Fruit fly (Drosophila melanogaster): ENCODE data around the gene gcm2.

The gcm2 gene

dm6 chr2L:9570673-9571193 is 37.6 kb upstream of the gcm2 start (continued):
- TF ChIP-seq bsh (GFP tag; optimal IDR thresholded peaks at IDR 0.05), result peak in 1 of 2 experiments; percentile 39
- no peak for TF ChIP-seq CG6689 (GFP tag; IDR thresholded peaks at IDR 0.05)
- TF ChIP-seq yki (optimal IDR thresholded peaks at IDR 0.05), result no peak
- TF ChIP-seq run (tag; optimal IDR thresholded peaks at IDR 0.05), result no peak
- TF ChIP-seq Mad (GFP tag; optimal IDR thresholded peaks at IDR 0.05), result peak; percentile 12
- TF ChIP-seq BtbVII (GFP tag; optimal IDR thresholded peaks at IDR 0.05), result peak; percentile 49
- no peak for TF ChIP-seq CG4617 (GFP tag; optimal IDR thresholded peaks at IDR 0.05; ENCODE audit: borderline replicate concordance)
- TF ChIP-seq CG3726 (GFP tag; IDR thresholded peaks at IDR 0.05), result no peak
- no peak for TF ChIP-seq crol (GFP tag; IDR thresholded peaks at IDR 0.05)
- 0 out of 2 replicates have a peak, but pooled peaks have one; percentile 17 for TF ChIP-seq E2f2 (GFP tag; IDR thresholded peaks at IDR 0.05)
- TF ChIP-seq CG16815 (GFP tag; optimal IDR thresholded peaks at IDR 0.05), result no peak
- no peak for TF ChIP-seq Atf3 (GFP tag; optimal IDR thresholded peaks at IDR 0.05)
- TF ChIP-seq vvl (GFP tag; IDR thresholded peaks at IDR 0.05), result no peak
- TF ChIP-seq lilli (GFP tag; optimal IDR thresholded peaks at IDR 0.05), result no peak
- TF ChIP-seq B-H2 (GFP tag; optimal IDR thresholded peaks at IDR 0.05), result peak; percentile 5
- TF ChIP-seq Nf-YC (tag; optimal IDR thresholded peaks at IDR 0.05), result peak; percentile 7
- no peak for TF ChIP-seq CG3847 (GFP tag; IDR thresholded peaks at IDR 0.05)
- TF ChIP-seq ash1 (GFP tag; optimal IDR thresholded peaks at IDR 0.05), result no peak
- peak; percentile 21; the same call in 1 of the 3 replicates for TF ChIP-seq Aef1 (GFP tag; IDR thresholded peaks at IDR 0.05)
- TF ChIP-seq HmgZ (tag; optimal IDR thresholded peaks at IDR 0.05), result peak; percentile 16
- TF ChIP-seq CG9932 (GFP tag; IDR thresholded peaks at IDR 0.05), result no peak
- peak; percentile 50; the same call in 2 of the 3 replicates for TF ChIP-seq so (GFP tag; IDR thresholded peaks at IDR 0.05)
- TF ChIP-seq Awh (GFP tag; IDR thresholded peaks at IDR 0.05), result peak; percentile 36; the same call in 1 of the 2 replicates
- TF ChIP-seq lola (GFP tag; optimal IDR thresholded peaks at IDR 0.05), result no peak
- TF ChIP-seq crc (GFP tag; optimal IDR thresholded peaks at IDR 0.05), result no peak
- TF ChIP-seq pnt (GFP tag; optimal IDR thresholded peaks at IDR 0.05), result no peak
- peak; percentile 12 for TF ChIP-seq CG10209 (GFP tag; optimal IDR thresholded peaks at IDR 0.05)
- no peak for TF ChIP-seq CG8281 (tag; optimal IDR thresholded peaks at IDR 0.05)
- TF ChIP-seq NfI (GFP tag; optimal IDR thresholded peaks at IDR 0.05), result no peak
- peak; percentile 17 for TF ChIP-seq CG15601 (tag; optimal IDR thresholded peaks at IDR 0.05)
- TF ChIP-seq CG15011 (GFP tag; optimal IDR thresholded peaks at IDR 0.05), result peak; percentile 41
- TF ChIP-seq jigr1 (GFP tag; IDR thresholded peaks at IDR 0.05), result no peak
- no peak for TF ChIP-seq sc (optimal IDR thresholded peaks at IDR 0.05)
- no peak for TF ChIP-seq sc (GFP tag; optimal IDR thresholded peaks at IDR 0.05)
- peak; percentile 84 for TF ChIP-seq CG11504 (tag; optimal IDR thresholded peaks at IDR 0.05)
- TF ChIP-seq Lpt (GFP tag; optimal IDR thresholded peaks at IDR 0.05), result no peak
- TF ChIP-seq ara (GFP tag; IDR thresholded peaks at IDR 0.05), result 0 out of 2 replicates have a peak, but pooled peaks have one; percentile 35
- TF ChIP-seq CG13894 (tag; optimal IDR thresholded peaks at IDR 0.05), result no peak
- TF ChIP-seq CG4707 (GFP tag; optimal IDR thresholded peaks at IDR 0.05), result no peak
- TF ChIP-seq Fer2 (tag; optimal IDR thresholded peaks at IDR 0.05), result no peak
- TF ChIP-seq CG8089 (GFP tag; optimal IDR thresholded peaks at IDR 0.05), result no peak
- no peak for TF ChIP-seq ranshi (GFP tag; IDR thresholded peaks at IDR 0.05)
- TF ChIP-seq esg (GFP tag; conservative IDR thresholded peaks at IDR 0.05), result no peak
- peak; percentile 28 for TF ChIP-seq CG12219 (GFP tag; optimal IDR thresholded peaks at IDR 0.05)
- TF ChIP-seq sens-2 (GFP tag; IDR thresholded peaks at IDR 0.05), result no peak
- TF ChIP-seq gcm (GFP tag; optimal IDR thresholded peaks at IDR 0.05), result peak; percentile 39
- no peak for TF ChIP-seq CG12155 (GFP tag; optimal IDR thresholded peaks at IDR 0.05)
- no peak for TF ChIP-seq CG14710 (tag; optimal IDR thresholded peaks at IDR 0.05)
- no peak for TF ChIP-seq cad (GFP tag; optimal IDR thresholded peaks at IDR 0.05)
- no peak for TF ChIP-seq phol (tag; optimal IDR thresholded peaks at IDR 0.05)
- no peak for TF ChIP-seq Taf1 (GFP tag; IDR thresholded peaks at IDR 0.05)
- no peak for TF ChIP-seq CG6175 (GFP tag; IDR thresholded peaks at IDR 0.05)

Data from whole organism, embryonic.